Worm (Caenorhabditis elegans): ENCODE measurements around the gene srx-24.

srx-24 gene

ce11 chrV:2761470-2761869, 11.6 kb upstream of the srx-24 start:
- TF ChIP-seq nhr-19 (GFP tag; conservative IDR thresholded peaks at IDR 0.05): no peak
- no peak for TF ChIP-seq ztf-11 (tag; optimal IDR thresholded peaks at IDR 0.05)
- TF ChIP-seq lin-35 (GFP tag; optimal IDR thresholded peaks at IDR 0.05): no peak
- no peak for TF ChIP-seq F16B12.6 (tag; optimal IDR thresholded peaks at IDR 0.05)
- TF ChIP-seq lir-3 (tag; optimal IDR thresholded peaks at IDR 0.05; ENCODE audit: poor library complexity): no peak
- no peak for TF ChIP-seq pax-3 (tag; optimal IDR thresholded peaks at IDR 0.05)
- TF ChIP-seq mep-1 (tag; optimal IDR thresholded peaks at IDR 0.05): no peak
- no peak for TF ChIP-seq hlh-17 (GFP tag; optimal IDR thresholded peaks at IDR 0.05; ENCODE audit: borderline replicate concordance)
- no peak for TF ChIP-seq nhr-90 (tag; optimal IDR thresholded peaks at IDR 0.05; ENCODE audit: poor library complexity)
- TF ChIP-seq pqm-1 (tag; optimal IDR thresholded peaks at IDR 0.05): no peak

DNA sequence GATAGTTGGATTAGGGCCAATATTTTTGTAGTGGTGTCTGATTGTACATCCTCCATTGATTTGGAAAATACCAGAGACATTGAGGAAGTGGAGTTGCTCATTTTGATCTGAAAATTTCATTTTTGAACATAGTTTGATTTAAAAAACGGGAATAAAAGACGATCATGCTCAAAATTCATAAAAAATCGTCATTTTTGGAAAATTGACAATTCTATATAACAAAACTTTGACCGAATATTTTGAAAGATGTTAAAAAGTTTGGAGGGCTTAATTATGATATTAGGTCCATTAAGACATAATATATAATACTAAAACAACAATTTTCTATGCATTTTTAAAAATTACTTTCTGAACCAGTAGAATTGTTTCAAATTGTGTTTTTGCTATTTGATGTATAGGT, 9.6 kb upstream of the srx-24 start, which contains the start of gene srg-58:
srg-58 (minus strand) TSS at position 101 of the 400 bp plus-strand sequence.
- no peak for TF ChIP-seq C34B4.2 (tag; optimal IDR thresholded peaks at IDR 0.05)
- no peak for TF ChIP-seq hpl-2 (GFP tag; optimal IDR thresholded peaks at IDR 0.05)
- TF ChIP-seq aly-2 (tag; optimal IDR thresholded peaks at IDR 0.05): no peak
- no peak for TF ChIP-seq nhr-237 (tag; optimal IDR thresholded peaks at IDR 0.05)
- TF ChIP-seq dsc-1 (tag; optimal IDR thresholded peaks at IDR 0.05): no peak
- TF ChIP-seq hlh-17 (GFP tag; optimal IDR thresholded peaks at IDR 0.05; ENCODE audit: borderline replicate concordance): no peak
- TF ChIP-seq xbp-1 (tag; optimal IDR thresholded peaks at IDR 0.05): no peak
- TF ChIP-seq lin-14 (GFP tag; optimal IDR thresholded peaks at IDR 0.05): no peak
- TF ChIP-seq unc-30 (tag; optimal IDR thresholded peaks at IDR 0.05): no peak
- no peak for TF ChIP-seq ceh-90 (tag; optimal IDR thresholded peaks at IDR 0.05)
- no peak for TF ChIP-seq unc-98 (GFP tag; IDR thresholded peaks at IDR 0.05)
- no peak for TF ChIP-seq nhr-28 (tag; optimal IDR thresholded peaks at IDR 0.05)
- TF ChIP-seq zag-1 (tag; optimal IDR thresholded peaks at IDR 0.05): no peak
- no peak for TF ChIP-seq blmp-1 (tag; optimal IDR thresholded peaks at IDR 0.05)
- no peak for TF ChIP-seq mab-9 (GFP tag; IDR thresholded peaks at IDR 0.05)

ce11 chrV:2758437-2758836, 8.5 kb upstream of the srx-24 start:
- TF ChIP-seq nhr-28 (tag; optimal IDR thresholded peaks at IDR 0.05) (no peak), ceh-90 (tag; optimal IDR thresholded peaks at IDR 0.05) (no peak), hlh-17 (GFP tag; optimal IDR thresholded peaks at IDR 0.05; ENCODE audit: borderline replicate concordance) (no peak), ztf-11 (tag; optimal IDR thresholded peaks at IDR 0.05) (no peak), lin-15B (tag; optimal IDR thresholded peaks at IDR 0.05) (no peak), nhr-47 (tag; optimal IDR thresholded peaks at IDR 0.05) (no peak), irx-1 (tag; optimal IDR thresholded peaks at IDR 0.05) (no peak), lin-35 (GFP tag; optimal IDR thresholded peaks at IDR 0.05) (no peak), nhr-19 (GFP tag; conservative IDR thresholded peaks at IDR 0.05) (no peak), F16B12.6 (tag; optimal IDR thresholded peaks at IDR 0.05) (no peak), snu-23 (GFP tag; optimal IDR thresholded peaks at IDR 0.05) (no peak), C16A3.4 (tag; optimal IDR thresholded peaks at IDR 0.05) (no peak), nhr-237 (tag; optimal IDR thresholded peaks at IDR 0.05) (no peak), C34B4.2 (tag; optimal IDR thresholded peaks at IDR 0.05) (no peak), C04F5.9 (tag; optimal IDR thresholded peaks at IDR 0.05) (no peak), snpc-4 (tag; optimal IDR thresholded peaks at IDR 0.05) (no peak)

DNA sequence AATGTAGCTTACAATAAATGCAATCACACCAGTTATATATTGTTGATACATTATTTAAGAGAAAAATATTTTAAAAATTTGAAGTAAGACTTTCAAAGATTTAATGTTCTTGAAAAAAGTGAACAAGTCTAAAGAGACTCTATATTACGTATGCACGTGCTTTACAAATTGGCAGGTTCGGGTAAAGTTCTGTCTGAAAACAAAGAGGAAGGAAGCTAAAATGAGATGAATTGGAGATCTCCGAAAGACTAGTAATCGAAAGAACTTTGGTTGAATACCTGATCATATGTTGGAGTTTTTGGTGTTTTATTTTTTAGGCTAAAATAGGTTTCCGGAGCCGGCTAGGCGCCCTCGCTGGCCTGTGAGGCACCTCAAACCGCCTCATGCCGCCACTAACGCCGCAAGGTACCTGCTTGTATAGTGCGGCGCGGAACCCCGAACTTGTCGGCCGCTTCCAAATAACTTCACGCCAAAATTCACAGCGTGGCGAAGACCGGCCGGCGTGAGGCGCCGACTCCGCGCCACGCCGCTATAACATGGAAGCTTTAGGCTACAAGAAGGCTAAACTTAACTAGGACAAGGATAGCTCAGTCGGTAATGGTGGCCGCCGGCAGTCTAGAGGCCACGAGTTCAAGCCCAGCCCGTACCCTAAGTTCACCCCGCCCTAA, 7.5 kb upstream of the srx-24 start, which contains the start of gene srx-28:
srx-28 (minus strand) TSS at position 51 of the 668 bp plus-strand sequence.
- TF ChIP-seq lin-39 (tag; optimal IDR thresholded peaks at IDR 0.05) (no peak), snpc-4 (tag; optimal IDR thresholded peaks at IDR 0.05) (peak; percentile 8)

DNA sequence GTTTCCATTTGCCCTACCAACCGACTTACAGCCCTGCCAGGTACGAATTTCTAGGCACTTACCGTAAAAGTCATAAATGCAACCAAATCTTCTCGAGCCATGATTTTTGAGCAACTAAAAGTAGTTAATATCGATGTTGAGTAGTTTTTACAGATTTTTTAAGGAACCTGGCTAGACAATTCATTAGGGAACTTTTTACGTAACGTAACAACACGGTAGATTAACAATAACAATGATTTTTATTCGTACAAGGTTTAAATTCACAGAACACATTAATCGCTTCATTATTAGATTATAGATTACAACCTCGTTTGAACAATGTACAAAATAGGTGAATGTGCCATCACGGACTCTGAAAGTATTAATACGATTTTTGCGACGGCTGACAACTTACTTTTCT, 3.1 kb upstream of the srx-24 start, which contains the start of gene srx-26:
srx-26 (minus strand) TSS at position 101 of the 400 bp plus-strand sequence.
- TF ChIP-seq unc-98 (GFP tag; IDR thresholded peaks at IDR 0.05): no peak
- TF ChIP-seq lin-15B (tag; optimal IDR thresholded peaks at IDR 0.05): no peak
